Worm (Caenorhabditis elegans): ENCODE data around the gene drr-1.

The drr-1 gene

ce11 chrII:13467838-13468389, 27.8 kb downstream of the drr-1 start:
- TF ChIP-seq elt-3 (tag; optimal IDR thresholded peaks at IDR 0.05): no peak
- no peak for TF ChIP-seq ztf-11 (tag; optimal IDR thresholded peaks at IDR 0.05)
- no peak for TF ChIP-seq nhr-2 (tag; optimal IDR thresholded peaks at IDR 0.05)
- no peak for TF ChIP-seq nhr-12 (tag; optimal IDR thresholded peaks at IDR 0.05)
- TF ChIP-seq ces-1 (GFP tag; optimal IDR thresholded peaks at IDR 0.05): no peak
- no peak for TF ChIP-seq mls-2 (tag; optimal IDR thresholded peaks at IDR 0.05)
- no peak for TF ChIP-seq hlh-1 (tag; optimal IDR thresholded peaks at IDR 0.05)
- no peak for TF ChIP-seq ceh-43 (GFP tag; optimal IDR thresholded peaks at IDR 0.05)

- TF ChIP-seq snpc-4 (tag; optimal IDR thresholded peaks at IDR 0.05) (no peak), mep-1 (tag; optimal IDR thresholded peaks at IDR 0.05) (no peak), lsy-2 (tag; optimal IDR thresholded peaks at IDR 0.05) (no peak), ces-1 (GFP tag; optimal IDR thresholded peaks at IDR 0.05) (no peak), blmp-1 (tag; optimal IDR thresholded peaks at IDR 0.05) (no peak), unc-62 (GFP tag; optimal IDR thresholded peaks at IDR 0.05) (no peak), bed-3 (GFP tag; optimal IDR thresholded peaks at IDR 0.05) (no peak), sptf-1 (tag; optimal IDR thresholded peaks at IDR 0.05) (no peak), hlh-1 (tag; optimal IDR thresholded peaks at IDR 0.05) (no peak)
Observed at ce11 chrII:13465381-13465838, 30.3 kb downstream of the drr-1 start.

- TF ChIP-seq nhr-237 (tag; optimal IDR thresholded peaks at IDR 0.05) (peak; percentile 12), nhr-12 (tag; optimal IDR thresholded peaks at IDR 0.05) (no peak), elt-1 (tag; optimal IDR thresholded peaks at IDR 0.05; ENCODE audit: borderline replicate concordance, insufficient read depth) (peak; percentile 79), snpc-4 (tag; optimal IDR thresholded peaks at IDR 0.05) (no peak), unc-62 (GFP tag; optimal IDR thresholded peaks at IDR 0.05) (peak; percentile 97), ham-2 (GFP tag; optimal IDR thresholded peaks at IDR 0.05) (peak; percentile 61), drap-1 (GFP tag; optimal IDR thresholded peaks at IDR 0.05) (peak; percentile 20), hlh-1 (tag; optimal IDR thresholded peaks at IDR 0.05) (peak; percentile 85), unc-120 (tag; optimal IDR thresholded peaks at IDR 0.05; ENCODE audit: poor library complexity, severe bottlenecking) (peak; percentile 89), cnd-1 (tag; optimal IDR thresholded peaks at IDR 0.05) (peak; percentile 15), bed-3 (GFP tag; optimal IDR thresholded peaks at IDR 0.05) (no peak), ztf-11 (tag; optimal IDR thresholded peaks at IDR 0.05) (no peak), elt-3 (tag; optimal IDR thresholded peaks at IDR 0.05) (peak; percentile 80)
Observed at ce11 chrII:13461604-13462375, 33.9 kb downstream of the drr-1 start.

- TF ChIP-seq unc-62 (GFP tag; optimal IDR thresholded peaks at IDR 0.05): peak; percentile 23
- TF ChIP-seq nhr-237 (tag; optimal IDR thresholded peaks at IDR 0.05): peak; percentile 19
- peak; percentile 18 for TF ChIP-seq hlh-1 (tag; optimal IDR thresholded peaks at IDR 0.05)
- TF ChIP-seq sptf-1 (tag; optimal IDR thresholded peaks at IDR 0.05): peak; percentile 19
- peak; percentile 59 for TF ChIP-seq lsy-2 (tag; optimal IDR thresholded peaks at IDR 0.05)
- no peak for TF ChIP-seq ztf-11 (tag; optimal IDR thresholded peaks at IDR 0.05)
- peak; percentile 44 for TF ChIP-seq mab-5 (tag; optimal IDR thresholded peaks at IDR 0.05)
- no peak for TF ChIP-seq elt-3 (tag; optimal IDR thresholded peaks at IDR 0.05)
- peak; percentile 46 for TF ChIP-seq ham-2 (GFP tag; optimal IDR thresholded peaks at IDR 0.05)
- peak; percentile 87 for TF ChIP-seq ces-1 (GFP tag; optimal IDR thresholded peaks at IDR 0.05)
- peak; percentile 26 for TF ChIP-seq pha-4 (tag; optimal IDR thresholded peaks at IDR 0.05)
- TF ChIP-seq zip-8 (tag; optimal IDR thresholded peaks at IDR 0.05): no peak
- TF ChIP-seq mep-1 (tag; optimal IDR thresholded peaks at IDR 0.05): peak; percentile 50
- no peak for TF ChIP-seq snpc-4 (tag; optimal IDR thresholded peaks at IDR 0.05)
Observed at ce11 chrII:13460592-13461395, 34.9 kb downstream of the drr-1 start, which contains the start of gene pqn-27. pqn-27 (minus strand) TSS chrII:13460642.

- TF ChIP-seq cnd-1 (tag; optimal IDR thresholded peaks at IDR 0.05): peak; percentile 18
- TF ChIP-seq nhr-12 (tag; optimal IDR thresholded peaks at IDR 0.05): no peak
- peak; percentile 32 for TF ChIP-seq unc-120 (tag; optimal IDR thresholded peaks at IDR 0.05; ENCODE audit: poor library complexity, severe bottlenecking)
- TF ChIP-seq unc-62 (GFP tag; optimal IDR thresholded peaks at IDR 0.05): peak; percentile 49
- peak; percentile 41 for TF ChIP-seq pha-4 (tag; optimal IDR thresholded peaks at IDR 0.05)
- TF ChIP-seq hlh-1 (tag; optimal IDR thresholded peaks at IDR 0.05): peak; percentile 28
- TF ChIP-seq sem-2 (GFP tag; optimal IDR thresholded peaks at IDR 0.05): no peak
Observed at ce11 chrII:13456622-13457021, 39.1 kb downstream of the drr-1 start.

Data from whole organism, mixed stage, embryonic.